Fruit fly (Drosophila melanogaster) whole organism, wandering third instar larva: ENCODE results near the gene rols.
A peak's percentile ranks its signal among the peaks of the same experiment; 100 is the strongest.

Experiments used
- CG32264 ChIP-seq: fragments of 200-800 bp; sonication (Bioruptor generic); optimal IDR thresholded peaks from 2 replicates; lab custom pipeline; 2016; ENCODE audit warnings: missing biosample characterization, missing genetic modification characterization
- CG9705 ChIP-seq: fragments of 200-800 bp; sonication (Bioruptor generic); optimal IDR thresholded peaks from 2 replicates; lab custom pipeline; 2018; ENCODE audit warnings: missing biosample characterization, mild to moderate bottlenecking, missing genetic modification characterization
- CrebA ChIP-seq: fragments of 200-800 bp; sonication (Bioruptor generic); optimal IDR thresholded peaks from 2 replicates; lab custom pipeline; 2016; ENCODE audit warnings: missing biosample characterization, mild to moderate bottlenecking, missing genetic modification characterization, borderline replicate concordance
- Dfd ChIP-seq: fragments of >200 bp; optimal IDR thresholded peaks from 2 replicates; lab custom pipeline; 2017; ENCODE audit warnings: missing biosample characterization, missing genetic modification characterization
- Dif ChIP-seq: fragments of 200-275, 200-300 bp; sonication (Bioruptor generic); optimal IDR thresholded peaks from 2 replicates; lab custom pipeline; 2018; ENCODE audit warnings: missing biosample characterization, missing genetic modification characterization; ENCODE audit not compliant: partially characterized antibody
- GATAd ChIP-seq: sonication (Bioruptor generic); optimal IDR thresholded peaks from 2 replicates; lab custom pipeline; 2016; ENCODE audit warnings: missing biosample characterization, missing genetic modification characterization
- HLH106 ChIP-seq: fragments of 200-800 bp; optimal IDR thresholded peaks from 3 replicates; lab custom pipeline; 2019; ENCODE audit warnings: missing biosample characterization, mild to moderate bottlenecking, missing genetic modification characterization, moderate library complexity
- Hnf4 ChIP-seq: fragments of 200-800 bp; sonication (Bioruptor generic); optimal IDR thresholded peaks from 2 replicates; lab custom pipeline; 2016; ENCODE audit warnings: missing biosample characterization, mild to moderate bottlenecking, missing genetic modification characterization
- Hr78 ChIP-seq: fragments of >200 bp; optimal IDR thresholded peaks from 2 replicates; lab custom pipeline; 2017; ENCODE audit warnings: missing biosample characterization, missing genetic modification characterization
- Hr83 ChIP-seq: fragments of 200-300 bp; sonication (Bioruptor generic); optimal IDR thresholded peaks from 2 replicates; lab custom pipeline; 2016; ENCODE audit warnings: missing biosample characterization, mild to moderate bottlenecking, missing genetic modification characterization, moderate library complexity; ENCODE audit not compliant: poor library complexity, severe bottlenecking
- Jra ChIP-seq: sonication (Bioruptor generic); optimal IDR thresholded peaks from 2 replicates; lab custom pipeline; 2016; ENCODE audit warnings: missing biosample characterization, missing genetic modification characterization
- Mio ChIP-seq: sonication (Bioruptor generic); optimal IDR thresholded peaks from 2 replicates; lab custom pipeline; 2016; ENCODE audit warnings: missing biosample characterization, missing genetic modification characterization
- Myc ChIP-seq: fragments of >200 bp; optimal IDR thresholded peaks from 2 replicates; lab custom pipeline; 2017
- N ChIP-seq: fragments of >200 bp; optimal IDR thresholded peaks from 2 replicates; lab custom pipeline; 2018; ENCODE audit warnings: missing biosample characterization, missing external identifiers, missing genetic modification characterization
- OdsH ChIP-seq: fragments of 200-800 bp; sonication (Bioruptor generic); optimal IDR thresholded peaks from 2 replicates; lab custom pipeline; 2016; ENCODE audit warnings: missing biosample characterization, mild to moderate bottlenecking, missing genetic modification characterization
- Rel ChIP-seq, 2 experiments: fragments of 200-800 bp; sonication (Bioruptor generic) in 1 of 2; optimal IDR thresholded peaks; 2 replicates in 1 of 2; 3 replicates in 1 of 2; lab custom pipeline; 2016 to 2019; ENCODE audit warnings: mild to moderate bottlenecking in 2 of 2, missing biosample characterization in 2 of 2, missing genetic modification characterization in 2 of 2, moderate library complexity in 1 of 2
- Sp1 ChIP-seq: fragments of 200-800 bp; sonication (Bioruptor generic); optimal IDR thresholded peaks from 3 replicates; lab custom pipeline; 2019; ENCODE audit warnings: missing biosample characterization, mild to moderate bottlenecking, missing genetic modification characterization, moderate library complexity
- Vsx2 ChIP-seq: fragments of 200-300, 225-300 bp; sonication (Bioruptor generic); optimal IDR thresholded peaks from 2 replicates; lab custom pipeline; 2018; ENCODE audit warnings: missing biosample characterization, missing genetic modification characterization; ENCODE audit not compliant: partially characterized antibody
- br ChIP-seq: fragments of 200-800 bp; sonication (Bioruptor generic); optimal IDR thresholded peaks from 2 replicates; lab custom pipeline; 2016; ENCODE audit warnings: missing biosample characterization, missing genetic modification characterization
- brk ChIP-seq: fragments of 200-800 bp; sonication (Bioruptor generic); optimal IDR thresholded peaks from 2 replicates; lab custom pipeline; 2016; ENCODE audit warnings: missing biosample characterization, mild to moderate bottlenecking, missing genetic modification characterization
- dl ChIP-seq, 2 experiments: fragments of 175-275, 200-275 bp in 1 of 2; fragments of 200-275 bp in 1 of 2; sonication (Bioruptor generic); optimal IDR thresholded peaks; lab custom pipeline; 2018; ENCODE audit warnings: mild to moderate bottlenecking in 2 of 2, missing biosample characterization in 2 of 2, missing genetic modification characterization in 2 of 2, moderate library complexity in 2 of 2; ENCODE audit not compliant: partially characterized antibody in 2 of 2, insufficient read depth in 1 of 2
- dmrt93B ChIP-seq: fragments of 200-800 bp; sonication (Bioruptor generic); optimal IDR thresholded peaks from 2 replicates; lab custom pipeline; 2018; ENCODE audit warnings: missing biosample characterization, mild to moderate bottlenecking, missing genetic modification characterization
- dsf ChIP-seq: sonication (Bioruptor generic); optimal IDR thresholded peaks from 2 replicates; lab custom pipeline; 2016; ENCODE audit warnings: missing biosample characterization, missing genetic modification characterization, borderline replicate concordance
- ey ChIP-seq: fragments of 200-800 bp; sonication (Bioruptor generic); optimal IDR thresholded peaks from 2 replicates; lab custom pipeline; 2016; ENCODE audit warnings: missing biosample characterization, missing genetic modification characterization
- foxo ChIP-seq, 2 experiments: fragments of 200-800 bp; sonication (Bioruptor generic); optimal IDR thresholded peaks; 2 replicates in 1 of 2; 3 replicates in 1 of 2; lab custom pipeline; 2016 to 2017; ENCODE audit warnings: missing biosample characterization in 2 of 2, missing genetic modification characterization in 2 of 2
- fru ChIP-seq: fragments of 200-800 bp; sonication (Bioruptor generic); optimal IDR thresholded peaks from 3 replicates; lab custom pipeline; 2016; ENCODE audit warnings: missing biosample characterization, mild to moderate bottlenecking, missing genetic modification characterization
- h ChIP-seq: fragments of 200-800 bp; sonication (Bioruptor generic); optimal IDR thresholded peaks from 3 replicates; lab custom pipeline; 2016; ENCODE audit warnings: missing biosample characterization, mild to moderate bottlenecking, missing genetic modification characterization
- jim ChIP-seq: fragments of 175-275, 200-325 bp; sonication (Bioruptor generic); optimal IDR thresholded peaks from 2 replicates; lab custom pipeline; 2016; ENCODE audit warnings: missing biosample characterization, mild to moderate bottlenecking, missing genetic modification characterization
- lola ChIP-seq: fragments of >200 bp; optimal IDR thresholded peaks from 2 replicates; lab custom pipeline; 2017; ENCODE audit warnings: missing biosample characterization, missing genetic modification characterization
- psq ChIP-seq: fragments of 200-800 bp; sonication (Bioruptor generic); optimal IDR thresholded peaks from 3 replicates; lab custom pipeline; 2017; ENCODE audit warnings: missing biosample characterization, mild to moderate bottlenecking, missing genetic modification characterization, moderate library complexity
- rgr ChIP-seq: fragments of 200-800 bp; sonication (Bioruptor generic); optimal IDR thresholded peaks from 3 replicates; lab custom pipeline; 2016; ENCODE audit warnings: missing biosample characterization, mild to moderate bottlenecking, missing genetic modification characterization
- tai ChIP-seq: sonication (Bioruptor generic); optimal IDR thresholded peaks from 2 replicates; lab custom pipeline; 2016; ENCODE audit warnings: missing biosample characterization, missing genetic modification characterization
- usp ChIP-seq: fragments of >200 bp; optimal IDR thresholded peaks from 2 replicates; lab custom pipeline; 2017; ENCODE audit warnings: missing biosample characterization, missing genetic modification characterization
- woc ChIP-seq: sonication (Bioruptor generic); optimal IDR thresholded peaks from 2 replicates; lab custom pipeline; 2016; ENCODE audit warnings: missing biosample characterization, mild to moderate bottlenecking, missing genetic modification characterization

The rols gene

DNA sequence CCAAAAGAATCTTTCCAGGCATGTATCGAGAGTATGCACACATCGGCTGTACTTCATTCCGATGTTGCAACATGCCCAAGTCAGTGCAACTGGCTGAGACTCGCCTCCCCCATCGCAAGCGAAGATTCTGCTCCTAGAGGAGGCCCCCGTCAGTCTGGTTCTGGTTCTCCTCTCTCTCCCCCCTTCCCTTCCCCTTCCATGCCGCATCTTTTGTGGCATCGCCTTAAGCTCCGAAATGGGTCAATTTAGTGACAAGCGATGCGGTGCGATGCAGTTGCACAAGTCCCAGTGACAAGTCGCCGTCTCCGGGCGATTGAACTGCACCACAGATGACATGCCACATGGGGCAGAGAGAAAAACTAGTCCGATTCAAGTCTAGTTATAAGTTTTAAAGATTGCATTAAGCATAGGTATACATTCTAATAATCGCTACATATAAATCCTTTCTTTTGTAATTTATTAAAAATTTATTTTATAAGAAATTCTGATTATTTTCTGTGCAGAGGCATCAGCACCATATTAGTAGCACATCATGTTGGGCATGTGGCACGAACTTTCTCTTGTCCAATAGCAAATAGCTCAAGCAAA is 44.5 kb upstream of the rols start:
- no peak for TF ChIP-seq HLH106 (tag; lab: Kevin White, UChicago)
- no peak for TF ChIP-seq ey
- no peak for TF ChIP-seq Jra (GFP tag; lab: Kevin White, UChicago)
- TF ChIP-seq dl (GFP tag; optimal IDR thresholded peaks at IDR 0.05; lab: Kevin White, UChicago; ENCODE audit: insufficient read depth in 1 of 2, partially characterized antibody in 2 of 2) = no peak
- TF ChIP-seq dsf (GFP tag; lab: Kevin White, UChicago) = no peak
- no peak for TF ChIP-seq psq (GFP tag; lab: Kevin White, UChicago)
- no peak for TF ChIP-seq OdsH (GFP tag; lab: Kevin White, UChicago)

DNA sequence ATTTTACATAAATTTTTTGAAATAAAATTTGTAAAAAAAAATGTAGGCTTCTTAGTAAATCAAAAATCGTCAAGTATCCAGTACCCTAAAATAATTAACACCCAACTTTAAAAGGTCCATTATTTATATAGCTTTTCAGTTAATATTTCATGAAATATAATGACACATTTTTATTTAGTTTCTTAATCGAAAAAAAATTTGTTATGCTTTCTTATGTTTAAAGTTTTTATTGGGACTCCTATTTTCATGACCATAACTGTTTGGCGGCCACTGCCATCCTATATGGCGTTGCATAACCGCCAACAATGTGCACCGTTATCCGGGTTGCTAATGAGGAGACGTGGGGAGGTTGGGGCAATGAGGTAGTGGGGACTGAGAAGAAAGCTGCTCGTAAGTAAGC is 43.9 kb upstream of the rols start:
- TF ChIP-seq rgr (GFP tag; lab: Kevin White, UChicago) = no peak
- no peak for TF ChIP-seq dsf (GFP tag; lab: Kevin White, UChicago)
- no peak for TF ChIP-seq jim (GFP tag; lab: Kevin White, UChicago)
- no peak for TF ChIP-seq OdsH (GFP tag; lab: Kevin White, UChicago)
- no peak for TF ChIP-seq Mio (GFP tag; lab: Kevin White, UChicago)
- TF ChIP-seq Jra (GFP tag; lab: Kevin White, UChicago) = no peak
- no peak for TF ChIP-seq Myc (lab: Kevin White, UChicago)
- TF ChIP-seq Dfd (GFP tag; lab: Kevin White, UChicago) = no peak
- TF ChIP-seq dl (GFP tag; optimal IDR thresholded peaks at IDR 0.05; lab: Kevin White, UChicago; ENCODE audit: insufficient read depth in 1 of 2, partially characterized antibody in 2 of 2) = no peak
- TF ChIP-seq ey = no peak
- TF ChIP-seq, all 38 proteins: peak for 0

DNA sequence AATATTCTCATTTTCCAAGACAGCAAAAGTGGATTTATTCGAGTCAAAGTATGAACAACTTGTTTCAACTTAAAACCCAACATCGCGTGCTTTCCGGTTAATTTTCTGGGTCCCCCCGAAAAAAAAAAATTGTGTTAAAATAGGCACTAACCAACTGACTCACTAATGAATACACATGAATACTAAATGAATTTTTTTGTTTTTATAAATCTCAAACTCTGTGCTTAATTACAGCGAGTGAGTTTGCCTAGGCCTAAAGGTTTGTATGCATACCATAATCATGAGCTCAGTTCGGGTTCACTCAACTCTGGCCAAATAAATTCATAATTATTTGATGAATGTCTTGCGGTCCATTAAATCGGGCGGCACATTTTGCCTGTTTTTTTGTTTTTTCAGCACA is 42.7 kb upstream of the rols start:
- no peak for TF ChIP-seq brk (GFP tag; lab: Kevin White, UChicago)
- no peak for TF ChIP-seq Sp1 (GFP tag; lab: Kevin White, UChicago)
- no peak for TF ChIP-seq psq (GFP tag; lab: Kevin White, UChicago)
- TF ChIP-seq dl (GFP tag; optimal IDR thresholded peaks at IDR 0.05; lab: Kevin White, UChicago; ENCODE audit: insufficient read depth in 1 of 2, partially characterized antibody in 2 of 2) = no peak
- no peak for TF ChIP-seq Hr83 (GFP tag; lab: Kevin White, UChicago)
- TF ChIP-seq jim (GFP tag; lab: Kevin White, UChicago) = no peak
- no peak for TF ChIP-seq fru (GFP tag; lab: Kevin White, UChicago)
- TF ChIP-seq Dif (GFP tag; lab: Kevin White, UChicago) = no peak
- TF ChIP-seq CG32264 (GFP tag; lab: Kevin White, UChicago) = no peak
- no peak for TF ChIP-seq br
- no peak for TF ChIP-seq h (GFP tag; lab: Kevin White, UChicago)
- no peak for TF ChIP-seq Hnf4 (GFP tag; lab: Kevin White, UChicago)
- TF ChIP-seq rgr (GFP tag; lab: Kevin White, UChicago) = no peak
- no peak for TF ChIP-seq CrebA
- no peak for TF ChIP-seq usp (GFP tag; lab: Kevin White, UChicago)
- no peak for TF ChIP-seq tai (GFP tag; lab: Kevin White, UChicago)

DNA sequence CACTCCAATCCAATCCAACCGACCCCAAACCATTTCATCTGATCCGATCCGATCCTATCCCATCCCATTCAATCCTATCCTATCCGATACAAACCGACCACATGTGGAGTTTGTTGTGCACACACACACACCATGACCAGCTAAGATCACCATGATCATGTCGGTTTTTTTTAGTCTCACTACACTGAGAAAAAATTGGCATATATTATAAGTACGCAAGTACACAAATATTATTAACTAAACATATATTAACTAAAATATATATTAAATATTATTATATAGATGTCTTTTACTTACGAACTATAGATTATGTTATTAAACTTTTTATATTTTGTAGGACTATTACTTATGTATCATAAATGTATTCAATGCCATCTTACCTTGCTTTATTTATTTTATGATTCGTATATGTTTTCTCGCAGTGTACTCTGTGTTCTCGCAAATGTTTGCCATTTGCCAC is 37.3 kb upstream of the rols start:
- no peak for TF ChIP-seq CG9705 (GFP tag; lab: Kevin White, UChicago)
- no peak for TF ChIP-seq tai (GFP tag; lab: Kevin White, UChicago)
- TF ChIP-seq h (GFP tag; lab: Kevin White, UChicago) = peak; percentile 8
- no peak for TF ChIP-seq CrebA
- TF ChIP-seq HLH106 (tag; lab: Kevin White, UChicago) = peak; percentile 63
- peak; percentile 5 for TF ChIP-seq dmrt93B
- TF ChIP-seq fru (GFP tag; lab: Kevin White, UChicago) = no peak
- no peak for TF ChIP-seq Hnf4 (GFP tag; lab: Kevin White, UChicago)
- TF ChIP-seq jim (GFP tag; lab: Kevin White, UChicago) = no peak
- peak; percentile 46 for TF ChIP-seq psq (GFP tag; lab: Kevin White, UChicago)
- no peak for TF ChIP-seq Vsx2 (GFP tag; lab: Kevin White, UChicago)
- peak; percentile 42 for TF ChIP-seq rgr (GFP tag; lab: Kevin White, UChicago)
- no peak for TF ChIP-seq woc (GFP tag; lab: Kevin White, UChicago)
- TF ChIP-seq Mio (GFP tag; lab: Kevin White, UChicago) = no peak
- TF ChIP-seq OdsH (GFP tag; lab: Kevin White, UChicago) = peak; percentile 37
- no peak for TF ChIP-seq GATAd
- no peak for TF ChIP-seq usp (GFP tag; lab: Kevin White, UChicago)
- no peak for TF ChIP-seq N (GFP tag; lab: Kevin White, UChicago)
- TF ChIP-seq foxo (GFP tag; optimal IDR thresholded peaks at IDR 0.05; lab: Kevin White, UChicago) = peak in 1 of 2 experiments; percentile 19
- TF ChIP-seq lola (GFP tag; lab: Kevin White, UChicago) = no peak
- no peak for TF ChIP-seq Jra (GFP tag; lab: Kevin White, UChicago)
- no peak for TF ChIP-seq Rel (GFP tag; optimal IDR thresholded peaks at IDR 0.05; lab: Kevin White, UChicago)
- no peak for TF ChIP-seq Rel (tag; optimal IDR thresholded peaks at IDR 0.05; lab: Kevin White, UChicago)
- TF ChIP-seq Hr83 (GFP tag; lab: Kevin White, UChicago) = no peak
- no peak for TF ChIP-seq CG32264 (GFP tag; lab: Kevin White, UChicago)
- TF ChIP-seq Dfd (GFP tag; lab: Kevin White, UChicago) = no peak
- TF ChIP-seq Hr78 = no peak
- TF ChIP-seq Sp1 (GFP tag; lab: Kevin White, UChicago) = peak; percentile 62
